Fruit fly (Drosophila melanogaster) whole organism, embryonic: ENCODE measurements around the gene vir-1.

Experiments
- Asciz ChIP-seq: fragments of 200-800 bp; sonication (Bioruptor generic); optimal IDR thresholded peaks from 2 replicates; lab custom pipeline; 2017; ENCODE audit warnings: missing biosample characterization, mild to moderate bottlenecking, missing genetic modification characterization, missing genetic modification reagents
- Atf6 ChIP-seq: fragments of 200-800 bp; sonication (Bioruptor generic); IDR thresholded peaks from 2 replicates; pipeline ENCODE4 v1.3.6; 2022; ENCODE audit warnings: missing biosample characterization, missing genetic modification characterization
- BEAF-32 ChIP-seq: fragments of 200-800 bp; sonication (Bioruptor generic); optimal IDR thresholded peaks from 3 replicates; lab custom pipeline; 2017; ENCODE audit warnings: missing biosample characterization, missing genetic modification characterization, mild to moderate bottlenecking, moderate library complexity, missing genetic modification reagents
- CG10321 ChIP-seq: fragments of 200-800 bp; sonication (Bioruptor generic); IDR thresholded peaks from 2 replicates; pipeline ENCODE4 v1.3.6; 2022; ENCODE audit warnings: missing biosample characterization, missing genetic modification characterization
- CG10979 ChIP-seq: fragments of 200-800 bp; sonication (Bioruptor generic); optimal IDR thresholded peaks from 2 replicates; lab custom pipeline; 2018; ENCODE audit warnings: missing biosample characterization, mild to moderate bottlenecking, missing genetic modification characterization, moderate library complexity
- CG11085 ChIP-seq: fragments of 200-800 bp; sonication (Bioruptor generic); IDR thresholded peaks from 2 replicates; pipeline ENCODE4 v1.3.6; 2022; ENCODE audit warnings: missing biosample characterization, missing genetic modification characterization
- CG11695 ChIP-seq: fragments of 200-800 bp; sonication (Bioruptor generic); IDR thresholded peaks from 3 replicates; pipeline ENCODE4 v1.3.6; 2022; ENCODE audit warnings: missing biosample characterization, missing genetic modification characterization
- CG12744 ChIP-seq: fragments of 200-800 bp; sonication (Bioruptor generic); optimal IDR thresholded peaks from 2 replicates; lab custom pipeline; 2016; ENCODE audit warnings: missing biosample characterization, missing genetic modification characterization
- CG15269 ChIP-seq: fragments of 200-800 bp; sonication (Bioruptor generic); optimal IDR thresholded peaks from 2 replicates; lab custom pipeline; 2018; ENCODE audit warnings: missing biosample characterization, mild to moderate bottlenecking, missing genetic modification characterization, moderate library complexity
- CG15601 ChIP-seq: fragments of 200-800 bp; sonication (Bioruptor generic); optimal IDR thresholded peaks from 3 replicates; lab custom pipeline; 2019; ENCODE audit warnings: missing biosample characterization, mild to moderate bottlenecking, missing genetic modification characterization, moderate library complexity
- CG2678 ChIP-seq: fragments of 200-800 bp; sonication (Bioruptor generic); optimal IDR thresholded peaks from 3 replicates; lab custom pipeline; 2019; ENCODE audit warnings: missing biosample characterization, mild to moderate bottlenecking, missing genetic modification characterization, moderate library complexity
- CG31388 ChIP-seq: fragments of 200-800 bp; sonication (Bioruptor generic); optimal IDR thresholded peaks from 2 replicates; lab custom pipeline; 2016; ENCODE audit warnings: missing biosample characterization, missing genetic modification characterization
- CG32532 ChIP-seq: fragments of 200-800 bp; sonication (Bioruptor generic); IDR thresholded peaks from 2 replicates; pipeline ENCODE4 v1.3.6; 2022; ENCODE audit warnings: missing biosample characterization, missing genetic modification characterization
- CG3726 ChIP-seq: fragments of 200-800 bp; sonication (Bioruptor generic); IDR thresholded peaks from 3 replicates; pipeline ENCODE4, ENCODE4 v1.3.6; 2022; ENCODE audit warnings: missing biosample characterization, missing genetic modification characterization
- CG3847 ChIP-seq: fragments of 200-800 bp; sonication (Bioruptor generic); IDR thresholded peaks from 2 replicates; pipeline ENCODE4 v1.3.6; 2022; ENCODE audit warnings: missing biosample characterization, missing genetic modification characterization
- CG4707 ChIP-seq: fragments of 200-800 bp; sonication (Bioruptor generic); optimal IDR thresholded peaks from 2 replicates; lab custom pipeline; 2018; ENCODE audit warnings: missing biosample characterization, mild to moderate bottlenecking, missing genetic modification characterization, moderate library complexity
- CG6791 ChIP-seq: fragments of 200-800 bp; sonication (Bioruptor generic); IDR thresholded peaks from 3 replicates; pipeline ENCODE4 v1.3.6; 2022; ENCODE audit warnings: missing biosample characterization, missing genetic modification characterization; ENCODE audit not compliant: partially characterized antibody
- CG8359 ChIP-seq: fragments of 200-800 bp; sonication (Bioruptor generic); optimal IDR thresholded peaks from 2 replicates; lab custom pipeline; 2017; ENCODE audit warnings: missing biosample characterization, mild to moderate bottlenecking, missing genetic modification characterization, borderline replicate concordance
- CG8944 ChIP-seq: fragments of 200-800 bp; sonication (Bioruptor generic); optimal IDR thresholded peaks from 3 replicates; lab custom pipeline; 2016; ENCODE audit warnings: missing biosample characterization, missing genetic modification characterization
- CG9932 ChIP-seq: fragments of 200-800 bp; sonication (Bioruptor generic); IDR thresholded peaks from 2 replicates; pipeline ENCODE4 v1.3.6; 2022; ENCODE audit warnings: missing biosample characterization, missing genetic modification characterization
- Camta ChIP-seq: fragments of 200-800 bp; sonication (Bioruptor generic); optimal IDR thresholded peaks from 2 replicates; lab custom pipeline; 2016; ENCODE audit warnings: missing biosample characterization, missing genetic modification characterization
- Dbx ChIP-seq: fragments of 200-800 bp; sonication (Bioruptor generic); IDR thresholded peaks from 3 replicates; pipeline ENCODE4 v1.3.6; 2022; ENCODE audit warnings: missing biosample characterization, missing genetic modification characterization
- Fer2 ChIP-seq: fragments of 200-800 bp; sonication (Bioruptor generic); optimal IDR thresholded peaks from 2 replicates; lab custom pipeline; 2018; ENCODE audit warnings: missing biosample characterization, mild to moderate bottlenecking, missing genetic modification characterization, moderate library complexity
- H15 ChIP-seq: fragments of 200-800 bp; sonication (Bioruptor generic); IDR thresholded peaks from 3 replicates; pipeline ENCODE4 v1.3.6; 2022; ENCODE audit warnings: missing biosample characterization, missing genetic modification characterization
- HHEX ChIP-seq: fragments of 200-800 bp; sonication (Bioruptor generic); optimal IDR thresholded peaks from 3 replicates; lab custom pipeline; 2017; ENCODE audit warnings: missing biosample characterization, mild to moderate bottlenecking, missing genetic modification characterization, missing genetic modification reagents
- Lpt ChIP-seq: fragments of >200 bp; optimal IDR thresholded peaks from 2 replicates; lab custom pipeline; 2018; ENCODE audit warnings: missing biosample characterization, missing genetic modification characterization
- MBD-R2 ChIP-seq: fragments of 200-800 bp; sonication (Bioruptor generic); IDR thresholded peaks from 2 replicates; pipeline ENCODE4 v1.3.6; 2022; ENCODE audit warnings: missing biosample characterization, missing genetic modification characterization
- Mad ChIP-seq: fragments of 200-800 bp; sonication (Bioruptor generic); optimal IDR thresholded peaks from 2 replicates; lab custom pipeline; 2016; ENCODE audit warnings: missing biosample characterization, missing genetic modification characterization
- Med ChIP-seq: fragments of 200-800 bp; sonication (Bioruptor generic); peaks from one replicate; lab custom pipeline; 2016; ENCODE audit warnings: missing biosample characterization, missing genetic modification characterization, mild to moderate bottlenecking, inconsistent platforms, moderate library complexity
- Myb ChIP-seq: fragments of 200-800 bp; sonication (Bioruptor generic); optimal IDR thresholded peaks from 2 replicates; lab custom pipeline; 2016; ENCODE audit warnings: missing biosample characterization, missing genetic modification characterization
- NFAT ChIP-seq: fragments of 200-800 bp; sonication (Bioruptor generic); IDR thresholded peaks from 2 replicates; pipeline ENCODE4 v1.3.6; 2022; ENCODE audit warnings: missing biosample characterization, missing genetic modification characterization
- ac ChIP-seq: fragments of 200-800 bp; sonication (Bioruptor generic); optimal IDR thresholded peaks from 3 replicates; lab custom pipeline; 2017; ENCODE audit warnings: missing biosample characterization, mild to moderate bottlenecking, missing genetic modification characterization
- cas ChIP-seq: fragments of 200-800 bp; sonication (Bioruptor generic); IDR thresholded peaks from 2 replicates; pipeline ENCODE4 v1.3.6; 2022; ENCODE audit warnings: missing biosample characterization, missing genetic modification characterization
- chif ChIP-seq, 2 experiments: fragments of 200-800 bp; sonication (Bioruptor generic); optimal IDR thresholded peaks; 3 replicates each; lab custom pipeline; 2016; ENCODE audit warnings: missing biosample characterization in 2 of 2, missing genetic modification characterization in 2 of 2
- ci ChIP-seq: fragments of 200-800 bp; sonication (Bioruptor generic); IDR thresholded peaks from 3 replicates; pipeline ENCODE4 v1.3.6; 2022; ENCODE audit warnings: missing biosample characterization, missing genetic modification characterization
- cwo ChIP-seq: fragments of 200-800 bp; sonication (Bioruptor generic); optimal IDR thresholded peaks from 3 replicates; lab custom pipeline; 2017; ENCODE audit warnings: missing biosample characterization, missing genetic modification characterization, mild to moderate bottlenecking, moderate library complexity, missing genetic modification reagents
- her ChIP-seq: fragments of 200-800 bp; sonication (Bioruptor generic); optimal IDR thresholded peaks from 2 replicates; lab custom pipeline; 2016; ENCODE audit warnings: missing biosample characterization, missing genetic modification characterization
- klu ChIP-seq: fragments of 200-800 bp; sonication (Bioruptor generic); IDR thresholded peaks from 2 replicates; pipeline ENCODE4 v1.3.6; 2022; ENCODE audit warnings: missing biosample characterization, missing genetic modification characterization
- lilli ChIP-seq: fragments of 200-800 bp; sonication (Bioruptor generic); optimal IDR thresholded peaks from 3 replicates; lab custom pipeline; 2016; ENCODE audit warnings: missing biosample characterization, missing genetic modification characterization
- peb ChIP-seq: fragments of 200-800 bp; sonication (Bioruptor generic); IDR thresholded peaks from 2 replicates; pipeline ENCODE4 v1.3.6; 2022; ENCODE audit warnings: missing biosample characterization, missing genetic modification characterization
- phol ChIP-seq: fragments of 200-800 bp; sonication (Bioruptor generic); optimal IDR thresholded peaks from 3 replicates; lab custom pipeline; 2018; ENCODE audit warnings: missing biosample characterization, mild to moderate bottlenecking, missing genetic modification characterization, moderate library complexity
- pzg ChIP-seq: fragments of 200-800 bp; sonication (Bioruptor generic); optimal IDR thresholded peaks from 3 replicates; lab custom pipeline; 2018; ENCODE audit warnings: missing biosample characterization, mild to moderate bottlenecking, missing genetic modification characterization, moderate library complexity
- sc ChIP-seq, 3 experiments: fragments of >200 bp in 2 of 3; fragments of 200-800 bp in 1 of 3; sonication (Bioruptor generic) in 1 of 3; optimal IDR thresholded peaks; 2 replicates in 2 of 3; 3 replicates in 1 of 3; lab custom pipeline; 2017; ENCODE audit warnings: mild to moderate bottlenecking in 1 of 3, missing biosample characterization in 1 of 3, missing genetic modification characterization in 1 of 3, missing genetic modification reagents in 1 of 3
- wdn ChIP-seq: fragments of 200-800 bp; sonication (Bioruptor generic); IDR thresholded peaks from 2 replicates; pipeline ENCODE4 v1.3.6; 2022; ENCODE audit warnings: missing biosample characterization, missing genetic modification characterization
- wek ChIP-seq: fragments of 200-800 bp; sonication (Bioruptor generic); optimal IDR thresholded peaks from 3 replicates; lab custom pipeline; 2018; ENCODE audit warnings: missing biosample characterization, mild to moderate bottlenecking, missing genetic modification characterization, moderate library complexity
- z ChIP-seq: fragments of 200-800 bp; sonication (Bioruptor generic); IDR thresholded peaks from 3 replicates; pipeline ENCODE4 v1.3.6; 2022; ENCODE audit warnings: missing biosample characterization, missing genetic modification characterization

Gene vir-1

dm6 chr2L:12459841-12460240 is 36.6 kb upstream of the vir-1 start (continued):
- TF ChIP-seq wdn (GFP tag; lab: Robert Waterston, UW): 0 out of 2 replicates have a peak, but pooled peaks have one; percentile 3
- TF ChIP-seq Atf6 (GFP tag; lab: Robert Waterston, UW): peak; percentile 47
- no peak for TF ChIP-seq Camta (GFP tag; lab: Kevin White, UChicago)
- TF ChIP-seq CG8944 (GFP tag; lab: Kevin White, UChicago): no peak
- TF ChIP-seq CG9932: 0 out of 2 replicates have a peak, but pooled peaks have one; percentile 27
- peak; percentile 0 for TF ChIP-seq lilli (GFP tag; lab: Kevin White, UChicago)
- TF ChIP-seq CG11695 (GFP tag; lab: Robert Waterston, UW): no peak
- 0 out of 3 replicates have a peak, but pooled peaks have one; percentile 16 for TF ChIP-seq z (GFP tag; lab: Robert Waterston, UW)
- peak; percentile 25; the same call in 1 of the 2 replicates for TF ChIP-seq CG32532
- peak; percentile 56 for TF ChIP-seq phol (tag; lab: Kevin White, UChicago)
- TF ChIP-seq Dbx (GFP tag; lab: Robert Waterston, UW): peak; percentile 58; the same call in 2 of the 3 replicates

- TF ChIP-seq CG15601 (tag; lab: Kevin White, UChicago) (peak; percentile 20), CG10979 (tag; lab: Kevin White, UChicago) (no peak), cwo (peak; percentile 34), CG12744 (GFP tag; lab: Kevin White, UChicago) (no peak), sc (optimal IDR thresholded peaks at IDR 0.05; lab: Kevin White, UChicago) (no peak), sc (GFP tag; optimal IDR thresholded peaks at IDR 0.05; lab: Kevin White, UChicago) (no peak), Med (GFP tag; lab: Kevin White, UChicago) (peak; percentile 72)
These were observed 36.0 kb upstream of the vir-1 start for dm6 chr2L:12459191-12459590.

DNA sequence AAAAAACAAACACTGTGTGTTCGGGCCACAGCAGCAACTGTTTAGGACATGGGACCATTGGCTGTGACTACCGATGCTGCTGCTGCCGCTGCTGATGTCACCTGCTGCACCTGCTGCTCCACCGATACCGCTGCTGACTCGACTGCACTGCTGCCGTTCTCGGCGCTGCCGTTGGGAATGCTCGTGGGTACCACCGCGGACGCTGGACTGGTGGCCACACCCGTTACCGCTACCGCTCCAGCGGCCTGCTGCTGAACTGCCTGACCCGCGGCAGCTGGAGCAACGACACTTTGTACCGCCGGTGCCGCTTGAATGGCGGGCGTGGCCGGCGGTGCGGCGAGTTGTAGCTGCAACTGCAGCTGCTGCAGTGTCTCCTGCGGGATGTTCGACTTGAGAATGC is 34.5 kb upstream of the vir-1 start:
- TF ChIP-seq CG15269: no peak
- TF ChIP-seq Fer2 (tag; lab: Kevin White, UChicago): no peak
- TF ChIP-seq her (GFP tag; lab: Kevin White, UChicago): peak; percentile 6
- 0 out of 2 replicates have a peak, but pooled peaks have one; percentile 19 for TF ChIP-seq CG11085 (GFP tag; lab: Robert Waterston, UW)
- TF ChIP-seq Med (GFP tag; lab: Kevin White, UChicago): peak; percentile 65
- no peak for TF ChIP-seq Lpt
- TF ChIP-seq BEAF-32 (GFP tag; lab: Kevin White, UChicago): no peak
- no peak for TF ChIP-seq wek (GFP tag; lab: Kevin White, UChicago)
- TF ChIP-seq HHEX (GFP tag; lab: Kevin White, UChicago): no peak
- TF ChIP-seq ac (GFP tag; lab: Kevin White, UChicago): peak; percentile 98
- peak; percentile 1 for TF ChIP-seq Myb (GFP tag; lab: Kevin White, UChicago)
- TF ChIP-seq MBD-R2 (GFP tag; lab: Robert Waterston, UW): 0 out of 2 replicates have a peak, but pooled peaks have one; percentile 6
- no peak for TF ChIP-seq CG8359 (GFP tag; lab: Kevin White, UChicago)
- 0 out of 2 replicates have a peak, but pooled peaks have one; percentile 4 for TF ChIP-seq CG10321
- 0 out of 2 replicates have a peak, but pooled peaks have one; percentile 10 for TF ChIP-seq CG3847 (GFP tag; lab: Robert Waterston, UW)
- TF ChIP-seq CG31388: no peak
- TF ChIP-seq NFAT (GFP tag; lab: Robert Waterston, UW): 0 out of 2 replicates have a peak, but pooled peaks have one; percentile 6
- peak in 1 of 2 experiments; percentile 1 for TF ChIP-seq chif (GFP tag; optimal IDR thresholded peaks at IDR 0.05; lab: Kevin White, UChicago)
- TF ChIP-seq CG4707 (GFP tag; lab: Kevin White, UChicago): no peak
- TF ChIP-seq CG3726 (GFP tag; lab: Robert Waterston, UW): 0 out of 3 replicates have a peak, but pooled peaks have one; percentile 35
- no peak for TF ChIP-seq Asciz (GFP tag; lab: Kevin White, UChicago)
- TF ChIP-seq cas (GFP tag; lab: Robert Waterston, UW): 0 out of 2 replicates have a peak, but pooled peaks have one; percentile 8
- 0 out of 2 replicates have a peak, but pooled peaks have one; percentile 21 for TF ChIP-seq klu
- TF ChIP-seq CG2678: no peak
- 0 out of 2 replicates have a peak, but pooled peaks have one; percentile 5 for TF ChIP-seq peb (GFP tag; lab: Robert Waterston, UW)
- 0 out of 3 replicates have a peak, but pooled peaks have one; percentile 37 for TF ChIP-seq ci (GFP tag; lab: Robert Waterston, UW)
- peak; percentile 33; the same call in 1 of the 3 replicates for TF ChIP-seq CG6791 (GFP tag; lab: Robert Waterston, UW)
- TF ChIP-seq CG9932: 0 out of 2 replicates have a peak, but pooled peaks have one; percentile 37
- TF ChIP-seq pzg: no peak
- peak; percentile 33; the same call in 1 of the 3 replicates for TF ChIP-seq H15 (GFP tag; lab: Robert Waterston, UW)
- TF ChIP-seq Mad (GFP tag; lab: Kevin White, UChicago): peak; percentile 9
